Worm (Caenorhabditis elegans): Measurements from ENCODE around the gene vps-11.

- TF ChIP-seq lin-13 (tag; optimal IDR thresholded peaks at IDR 0.05) (no peak), ztf-11 (tag; optimal IDR thresholded peaks at IDR 0.05) (no peak), elt-3 (tag; optimal IDR thresholded peaks at IDR 0.05) (no peak)
These were observed 6.9 kb upstream of the vps-11 start for ce11 chrII:10800209-10800608.

Data from whole organism, mixed stage, embryonic.